Fruit fly (Drosophila melanogaster): ENCODE data around the gene ab.

dm6 chr2L:11236364-11236763, 25.9 kb downstream of the ab start:
- TF ChIP-seq CG8159 (tag; optimal IDR thresholded peaks at IDR 0.05) (no peak), D1 (tag; optimal IDR thresholded peaks at IDR 0.05) (no peak), CG17806 (tag; optimal IDR thresholded peaks at IDR 0.05) (no peak)

All from whole organism, pupa.